Worm (Caenorhabditis elegans): ENCODE data around the gene F41H10.2.

Gene F41H10.2

ce11 chrIV:5397539-5397938 is 16.1 kb downstream of the F41H10.2 start, which contains the start of gene ZK616.2:
Gene ZK616.2 (plus strand): TSS chrIV:5397839.
- TF ChIP-seq jun-1 (tag; optimal IDR thresholded peaks at IDR 0.05): no peak
- no peak for TF ChIP-seq unc-62 (GFP tag; optimal IDR thresholded peaks at IDR 0.05)
- no peak for TF ChIP-seq nhr-28 (tag; optimal IDR thresholded peaks at IDR 0.05)
- TF ChIP-seq nhr-237 (tag; optimal IDR thresholded peaks at IDR 0.05): no peak
- no peak for TF ChIP-seq elt-1 (tag; optimal IDR thresholded peaks at IDR 0.05)
- TF ChIP-seq nhr-43 (tag; optimal IDR thresholded peaks at IDR 0.05; ENCODE audit: poor library complexity, severe bottlenecking): no peak
- TF ChIP-seq ceh-82 (tag; optimal IDR thresholded peaks at IDR 0.05): no peak
- TF ChIP-seq pha-4 (tag; optimal IDR thresholded peaks at IDR 0.05): no peak
- TF ChIP-seq egl-27 (tag; optimal IDR thresholded peaks at IDR 0.05): no peak
- no peak for TF ChIP-seq elt-2 (tag; optimal IDR thresholded peaks at IDR 0.05)
- TF ChIP-seq zag-1 (tag; optimal IDR thresholded peaks at IDR 0.05): no peak
- TF ChIP-seq nhr-77 (tag; optimal IDR thresholded peaks at IDR 0.05): no peak
- no peak for TF ChIP-seq ceh-28 (tag; optimal IDR thresholded peaks at IDR 0.05)
- TF ChIP-seq fos-1 (tag; optimal IDR thresholded peaks at IDR 0.05): no peak
- no peak for TF ChIP-seq ama-1 (optimal IDR thresholded peaks at IDR 0.05)
- TF ChIP-seq elt-3 (tag; optimal IDR thresholded peaks at IDR 0.05): no peak
- no peak for TF ChIP-seq nhr-25 (tag; optimal IDR thresholded peaks at IDR 0.05)
- no peak for TF ChIP-seq egl-5 (tag; optimal IDR thresholded peaks at IDR 0.05)
- TF ChIP-seq nhr-76 (tag; optimal IDR thresholded peaks at IDR 0.05): no peak

DNA sequence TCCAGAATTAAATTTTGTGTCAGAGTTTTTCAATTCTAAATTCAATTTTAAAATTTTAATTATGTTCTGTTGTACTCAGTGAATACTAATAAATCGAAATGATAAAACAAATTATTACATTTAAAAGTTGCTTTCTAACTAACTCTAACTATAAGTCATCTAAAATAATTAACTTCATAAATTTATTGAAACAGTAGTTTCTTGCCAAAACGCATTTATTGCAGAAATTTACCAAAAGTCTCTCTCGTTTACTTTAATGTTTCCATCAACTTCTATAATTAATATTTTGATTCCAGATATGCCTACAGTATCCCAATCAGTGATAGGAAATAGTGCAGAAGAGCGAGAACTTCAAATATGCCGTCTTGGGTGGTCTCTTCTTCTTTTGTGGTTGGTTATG is 19.2 kb downstream of the F41H10.2 start, which contains the start of gene ZK616.1:
ZK616.1 (plus strand) TSS at position 301 of the 400 bp plus-strand sequence.
- TF ChIP-seq nhr-237 (tag; optimal IDR thresholded peaks at IDR 0.05) (no peak), aly-2 (tag; optimal IDR thresholded peaks at IDR 0.05) (no peak), lin-15B (tag; optimal IDR thresholded peaks at IDR 0.05) (no peak), nfya-1 (tag; optimal IDR thresholded peaks at IDR 0.05; ENCODE audit: insufficient read depth) (no peak), ceh-16 (tag; optimal IDR thresholded peaks at IDR 0.05) (no peak)

DNA sequence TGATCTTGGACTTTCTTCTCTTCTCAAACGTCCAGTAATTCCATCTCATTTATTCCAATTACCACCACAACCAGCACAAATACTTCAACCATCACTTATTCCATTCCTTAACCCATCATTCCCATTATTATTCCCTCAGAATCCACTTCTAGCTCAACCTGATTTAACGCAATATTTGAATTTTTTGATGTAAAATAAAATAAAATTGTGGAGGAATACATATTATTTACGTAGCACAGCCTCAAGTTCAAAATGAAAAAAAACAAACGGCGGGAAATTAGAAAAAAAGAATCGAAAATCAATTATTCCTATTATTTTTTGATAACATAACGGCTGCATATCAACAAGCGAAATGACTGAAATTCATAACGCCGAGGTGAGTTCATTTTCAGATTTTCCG is 23.9 kb downstream of the F41H10.2 start, which contains the start of gene ZK616.61:
ZK616.61 (plus strand) TSS at position 301 of the 400 bp plus-strand sequence.
- TF ChIP-seq elt-1 (tag; optimal IDR thresholded peaks at IDR 0.05) (no peak), ceh-82 (tag; optimal IDR thresholded peaks at IDR 0.05) (no peak), egl-5 (tag; optimal IDR thresholded peaks at IDR 0.05) (no peak), nhr-77 (tag; optimal IDR thresholded peaks at IDR 0.05) (no peak), hmg-11 (tag; optimal IDR thresholded peaks at IDR 0.05) (no peak), zag-1 (tag; optimal IDR thresholded peaks at IDR 0.05) (no peak), ceh-9 (tag; optimal IDR thresholded peaks at IDR 0.05) (no peak), nhr-43 (tag; optimal IDR thresholded peaks at IDR 0.05; ENCODE audit: poor library complexity, severe bottlenecking) (no peak), fkh-10 (GFP tag; optimal IDR thresholded peaks at IDR 0.05) (no peak), nhr-25 (tag; optimal IDR thresholded peaks at IDR 0.05) (no peak), R02D3.7 (tag; optimal IDR thresholded peaks at IDR 0.05) (no peak), skn-1 (tag; optimal IDR thresholded peaks at IDR 0.05) (no peak), unc-62 (GFP tag; optimal IDR thresholded peaks at IDR 0.05) (no peak), nhr-237 (tag; optimal IDR thresholded peaks at IDR 0.05) (no peak), egl-27 (tag; optimal IDR thresholded peaks at IDR 0.05) (no peak), lin-39 (tag; optimal IDR thresholded peaks at IDR 0.05) (no peak), lin-15B (tag; optimal IDR thresholded peaks at IDR 0.05) (no peak)

ce11 chrIV:5409112-5409511 is 27.7 kb downstream of the F41H10.2 start:
- TF ChIP-seq elt-1 (tag; optimal IDR thresholded peaks at IDR 0.05) (no peak), egl-5 (tag; optimal IDR thresholded peaks at IDR 0.05) (no peak), lin-15B (tag; optimal IDR thresholded peaks at IDR 0.05) (no peak), nhr-76 (tag; optimal IDR thresholded peaks at IDR 0.05) (no peak), skn-1 (tag; optimal IDR thresholded peaks at IDR 0.05) (no peak), ztf-4 (tag; optimal IDR thresholded peaks at IDR 0.05) (no peak)

DNA sequence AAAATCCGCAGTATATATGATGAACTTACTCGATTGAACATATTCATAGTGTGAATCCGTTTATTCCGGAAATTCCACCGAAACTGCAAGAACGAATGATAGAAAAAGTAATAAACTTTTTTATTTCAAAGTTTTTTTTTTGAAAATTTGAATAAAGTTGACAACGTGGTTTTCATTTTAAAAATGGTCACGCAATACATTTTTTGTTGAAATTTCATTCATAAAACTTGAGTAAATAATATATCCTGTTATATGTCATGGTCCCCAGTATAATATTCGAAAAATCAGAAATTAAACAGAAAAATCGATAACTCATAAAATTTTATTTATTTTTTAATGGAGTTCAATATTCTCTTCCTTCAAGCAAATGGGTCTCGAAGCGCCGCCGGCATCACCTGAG is 29.7 kb downstream of the F41H10.2 start, which contains the start of gene ZK616.65:
ZK616.65 (minus strand) TSS at position 101 of the 400 bp plus-strand sequence.
- no peak for TF ChIP-seq eor-1 (tag; optimal IDR thresholded peaks at IDR 0.05)
- no peak for TF ChIP-seq daf-12 (tag; optimal IDR thresholded peaks at IDR 0.05)
- no peak for TF ChIP-seq nhr-23 (tag; optimal IDR thresholded peaks at IDR 0.05)
- no peak for TF ChIP-seq lin-39 (tag; optimal IDR thresholded peaks at IDR 0.05)
- TF ChIP-seq mml-1 (tag; optimal IDR thresholded peaks at IDR 0.05): no peak
- no peak for TF ChIP-seq aly-2 (tag; optimal IDR thresholded peaks at IDR 0.05)
